Fruit fly (Drosophila melanogaster): ENCODE measurements around the gene CG9921.
A peak's percentile ranks its signal among the peaks of the same experiment; 100 is the strongest.

Gene CG9921

dm6 chrX:16350062-16350461, 16.7 kb upstream of the CG9921 start, which contains the start of gene sl (continued):
- TF ChIP-seq CG14710 (tag; optimal IDR thresholded peaks at IDR 0.05) (peak; percentile 46), CG1792 (GFP tag; optimal IDR thresholded peaks at IDR 0.05) (no peak), HLH4C (GFP tag; IDR thresholded peaks at IDR 0.05; ENCODE audit: partially characterized antibody) (no peak), cato (GFP tag; optimal IDR thresholded peaks at IDR 0.05; ENCODE audit: borderline replicate concordance) (no peak), CG7271 (tag; optimal IDR thresholded peaks at IDR 0.05) (no peak), CG8924 (tag; optimal IDR thresholded peaks at IDR 0.05) (no peak), CG14050 (GFP tag; IDR thresholded peaks at IDR 0.05) (no peak), CG18599 (GFP tag; optimal IDR thresholded peaks at IDR 0.05) (no peak), Fer1 (GFP tag; optimal IDR thresholded peaks at IDR 0.05) (no peak), trem (tag; optimal IDR thresholded peaks at IDR 0.05) (peak; percentile 30), CG13296 (GFP tag; optimal IDR thresholded peaks at IDR 0.05) (no peak), CG9876 (GFP tag; optimal IDR thresholded peaks at IDR 0.05) (no peak), CG11093 (GFP tag; IDR thresholded peaks at IDR 0.05) (no peak), gce (GFP tag; IDR thresholded peaks at IDR 0.05) (no peak), CHES-1-like (GFP tag; optimal IDR thresholded peaks at IDR 0.05) (no peak), bowl (GFP tag; IDR thresholded peaks at IDR 0.05) (no peak), CTCF (GFP tag; optimal IDR thresholded peaks at IDR 0.05) (no peak), Atf-2 (GFP tag; optimal IDR thresholded peaks at IDR 0.05) (no peak), pnt (GFP tag; optimal IDR thresholded peaks at IDR 0.05) (no peak), rib (GFP tag; IDR thresholded peaks at IDR 0.05) (no peak), CG8089 (GFP tag; optimal IDR thresholded peaks at IDR 0.05) (no peak), fru (optimal IDR thresholded peaks at IDR 0.05) (no peak), CG3726 (GFP tag; IDR thresholded peaks at IDR 0.05) (no peak), CG18476 (GFP tag; optimal IDR thresholded peaks at IDR 0.05) (no peak), cwo (GFP tag; optimal IDR thresholded peaks at IDR 0.05) (no peak), ATbp (GFP tag; optimal IDR thresholded peaks at IDR 0.05) (no peak), kay (GFP tag; optimal IDR thresholded peaks at IDR 0.05) (no peak), onecut (GFP tag; IDR thresholded peaks at IDR 0.05) (no peak), ERR (GFP tag; optimal IDR thresholded peaks at IDR 0.05) (no peak), CG12299 (tag; optimal IDR thresholded peaks at IDR 0.05) (no peak), twi (tag; optimal IDR thresholded peaks at IDR 0.05) (no peak), HLHmδ (GFP tag; optimal IDR thresholded peaks at IDR 0.05) (no peak), ci (GFP tag; IDR thresholded peaks at IDR 0.05) (no peak), CG30403 (GFP tag; optimal IDR thresholded peaks at IDR 0.05) (peak; percentile 16), dm (GFP tag; optimal IDR thresholded peaks at IDR 0.05) (no peak), Hr39 (optimal IDR thresholded peaks at IDR 0.05) (no peak), slbo (GFP tag; IDR thresholded peaks at IDR 0.05) (peak; percentile 53), CG2875 (GFP tag; optimal IDR thresholded peaks at IDR 0.05) (no peak), CG16813 (GFP tag; IDR thresholded peaks at IDR 0.05; ENCODE audit: partially characterized antibody) (no peak), mirr (GFP tag; optimal IDR thresholded peaks at IDR 0.05) (no peak), Mrtf (GFP tag; IDR thresholded peaks at IDR 0.05) (no peak), CG11723 (GFP tag; optimal IDR thresholded peaks at IDR 0.05) (no peak), Med (GFP tag) (peak; percentile 90), CG9797 (GFP tag; optimal IDR thresholded peaks at IDR 0.05) (peak; percentile 71), dimm (GFP tag; IDR thresholded peaks at IDR 0.05) (no peak), CG1647 (GFP tag; optimal IDR thresholded peaks at IDR 0.05) (no peak), Rx (GFP tag; IDR thresholded peaks at IDR 0.05) (no peak), CG31224 (GFP tag; IDR thresholded peaks at IDR 0.05) (no peak), ash1 (GFP tag; optimal IDR thresholded peaks at IDR 0.05) (no peak), CG15269 (tag; optimal IDR thresholded peaks at IDR 0.05) (no peak), Doc2 (GFP tag; IDR thresholded peaks at IDR 0.05) (no peak), CG10267 (tag; optimal IDR thresholded peaks at IDR 0.05) (peak; percentile 38), crp (GFP tag; optimal IDR thresholded peaks at IDR 0.05) (peak; percentile 5 to 82), schlank (tag; optimal IDR thresholded peaks at IDR 0.05) (no peak)
